Worm (Caenorhabditis elegans) whole organism, L3 larva: ENCODE data around the gene cutl-16.

Source experiments
- ama-1 ChIP-seq: fragments of 150-350 bp; optimal IDR thresholded peaks from 2 replicates; lab custom pipeline; 2018
- nhr-237 ChIP-seq: fragments of 150-350 bp; optimal IDR thresholded peaks from 2 replicates; lab custom pipeline; 2014; ENCODE audit warnings: missing biosample characterization, missing genetic modification characterization
- nhr-28 ChIP-seq: fragments of 150-350 bp; optimal IDR thresholded peaks from 2 replicates; lab custom pipeline; 2014; ENCODE audit warnings: missing biosample characterization, missing genetic modification characterization
- nhr-77 ChIP-seq: fragments of 150-350 bp; optimal IDR thresholded peaks from 2 replicates; lab custom pipeline; 2014; ENCODE audit warnings: missing biosample characterization, missing genetic modification characterization
- skn-1 ChIP-seq: fragments of 150-350 bp; optimal IDR thresholded peaks from 2 replicates; lab custom pipeline; 2014; ENCODE audit warnings: missing biosample characterization, missing genetic modification characterization
- snpc-4 ChIP-seq: fragments of 150-350 bp; optimal IDR thresholded peaks from 2 replicates; lab custom pipeline; 2014; ENCODE audit warnings: missing biosample characterization, missing genetic modification characterization
- unc-39 ChIP-seq: sonication (generic microtip); optimal IDR thresholded peaks from 4 replicates; lab custom pipeline; 2017; ENCODE audit warnings: missing biosample characterization, missing genetic modification characterization
- unc-62 ChIP-seq: fragments of 150-350 bp; sonication (generic microtip); optimal IDR thresholded peaks from 4 replicates; lab custom pipeline; 2014; ENCODE audit warnings: missing biosample characterization, missing genetic modification reagents, missing genetic modification characterization

DNA sequence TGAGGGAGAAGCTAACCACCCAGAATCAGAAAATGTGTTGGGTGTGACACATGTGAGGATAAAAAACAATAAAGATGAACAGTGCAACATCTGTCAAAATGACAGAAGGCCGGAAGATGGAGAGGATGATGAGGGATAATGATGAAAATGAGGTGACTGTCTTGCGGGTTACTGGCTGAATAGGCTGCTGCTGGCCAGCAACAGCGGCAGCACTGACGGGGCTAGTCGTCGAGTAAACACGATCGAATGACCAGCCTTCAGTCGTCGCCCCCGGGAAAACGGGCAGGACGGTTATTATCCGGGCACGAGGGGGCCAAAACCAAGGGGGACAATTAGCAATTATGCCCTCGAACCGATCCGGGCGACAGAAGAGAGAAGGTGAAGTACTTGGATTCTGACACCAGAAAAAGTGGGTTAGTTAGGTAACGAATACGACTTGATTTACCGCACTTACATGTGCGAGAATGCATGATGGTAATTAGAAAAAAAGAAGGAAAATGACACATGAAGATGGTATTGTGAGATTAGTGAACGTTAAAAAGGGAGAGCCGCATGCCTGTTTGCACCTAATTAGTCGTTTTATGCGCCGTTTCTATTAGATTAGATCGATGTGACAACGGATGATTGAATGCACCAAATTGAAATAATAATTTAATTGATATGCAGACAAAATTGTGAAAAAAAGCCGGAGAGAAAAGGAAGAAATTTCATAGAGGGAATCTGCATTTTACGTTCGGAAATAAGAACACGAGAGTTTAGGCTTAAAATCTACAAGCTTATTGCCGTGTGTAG lies 29.4 kb upstream of the cutl-16 start:
- TF ChIP-seq skn-1 (tag; lab: Kevin White, UChicago) (no peak), nhr-28 (tag; lab: Kevin White, UChicago) (no peak), ama-1 (lab: Kevin White, UChicago) (no peak), unc-62 (GFP tag; lab: Kevin White, UChicago) (no peak), nhr-77 (tag; lab: Kevin White, UChicago) (no peak), unc-39 (tag; lab: Kevin White, UChicago) (no peak), nhr-237 (tag; lab: Kevin White, UChicago) (no peak), snpc-4 (no peak)
